Worm (Caenorhabditis elegans) whole organism, L2 larva: Measurements from ENCODE around the gene rde-1.

ENCODE experiments used
- ama-1 ChIP-seq: fragments of 150-350 bp; optimal IDR thresholded peaks from 2 replicates; lab custom pipeline; 2018; ENCODE audit warnings: inconsistent platforms
- ceh-16 ChIP-seq: fragments of 150-350 bp; optimal IDR thresholded peaks from 2 replicates; lab custom pipeline; 2014; ENCODE audit warnings: missing biosample characterization, missing genetic modification characterization
- nhr-6 ChIP-seq: fragments of 150-350 bp; optimal IDR thresholded peaks from 2 replicates; lab custom pipeline; 2014; ENCODE audit warnings: missing biosample characterization, missing genetic modification characterization
- nhr-77 ChIP-seq: fragments of 150-350 bp; optimal IDR thresholded peaks from 2 replicates; lab custom pipeline; 2014; ENCODE audit warnings: missing biosample characterization, missing genetic modification characterization
- skn-1 ChIP-seq: sonication (generic microtip); optimal IDR thresholded peaks from 2 replicates; lab custom pipeline; 2017; ENCODE audit warnings: missing biosample characterization, missing genetic modification characterization
- unc-39 ChIP-seq: fragments of 150-350 bp; optimal IDR thresholded peaks from 2 replicates; lab custom pipeline; 2014; ENCODE audit warnings: missing biosample characterization, missing genetic modification characterization
- unc-62 ChIP-seq: fragments of 150-350 bp; optimal IDR thresholded peaks from 2 replicates; lab custom pipeline; 2014; ENCODE audit warnings: missing biosample characterization, missing genetic modification reagents, missing genetic modification characterization
- zag-1 ChIP-seq: fragments of 150-350 bp; optimal IDR thresholded peaks from 2 replicates; lab custom pipeline; 2014; ENCODE audit warnings: missing biosample characterization, missing genetic modification characterization
- ztf-11 ChIP-seq: sonication (generic microtip); optimal IDR thresholded peaks from 2 replicates; lab custom pipeline; 2017; ENCODE audit warnings: missing biosample characterization, missing genetic modification characterization

DNA sequence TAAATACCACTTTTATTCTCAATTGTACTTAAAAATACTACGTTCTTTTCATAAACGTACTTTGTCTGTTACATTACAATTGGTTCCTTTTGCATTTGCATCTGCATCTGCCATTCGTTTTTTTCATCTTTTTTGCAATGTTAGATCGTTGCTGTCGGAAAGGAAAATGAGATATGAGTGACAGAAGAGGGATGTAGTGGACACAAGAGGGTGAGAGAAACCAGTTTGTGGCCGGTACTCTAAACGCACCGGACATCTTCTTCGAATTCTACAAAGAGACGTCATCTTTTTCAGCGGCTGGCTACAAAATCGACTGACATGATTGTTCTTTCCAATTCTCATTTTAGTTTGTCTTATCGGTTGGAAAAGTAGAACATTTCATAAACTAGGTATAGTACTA is 11.3 kb upstream of the rde-1 start:
- no peak for TF ChIP-seq ama-1
- TF ChIP-seq unc-62 (GFP tag; lab: Kevin White, UChicago): no peak
- no peak for TF ChIP-seq nhr-77 (tag; lab: Kevin White, UChicago)
- TF ChIP-seq nhr-6 (tag; lab: Kevin White, UChicago): peak; percentile 41
- TF ChIP-seq skn-1: no peak
- TF ChIP-seq zag-1 (tag; lab: Kevin White, UChicago): no peak
- no peak for TF ChIP-seq ceh-16
- no peak for TF ChIP-seq unc-39 (tag; lab: Kevin White, UChicago)
- no peak for TF ChIP-seq ztf-11 (tag; lab: Kevin White, UChicago)
